Worm (Caenorhabditis elegans): ENCODE results near the gene K08H10.6.

K08H10.6 gene

ce11 chrV:9995791-9996190, at the start of gene K08H10.6:
Gene K08H10.6, minus strand, starts transcription at chrV:9995891.
- no peak for TF ChIP-seq unc-42 (tag; optimal IDR thresholded peaks at IDR 0.05)
- no peak for TF ChIP-seq ceh-9 (tag; optimal IDR thresholded peaks at IDR 0.05)
- TF ChIP-seq odd-2 (tag; optimal IDR thresholded peaks at IDR 0.05) = no peak
- no peak for TF ChIP-seq sox-2 (GFP tag; IDR thresholded peaks at IDR 0.05)
- no peak for TF ChIP-seq elt-2 (tag; optimal IDR thresholded peaks at IDR 0.05)
- TF ChIP-seq ets-4 (tag; optimal IDR thresholded peaks at IDR 0.05) = no peak
- no peak for TF ChIP-seq lim-6 (tag; optimal IDR thresholded peaks at IDR 0.05)
- no peak for TF ChIP-seq ahr-1 (tag; optimal IDR thresholded peaks at IDR 0.05)
- TF ChIP-seq ceh-24 (tag; optimal IDR thresholded peaks at IDR 0.05) = no peak
- TF ChIP-seq rnt-1 (tag; optimal IDR thresholded peaks at IDR 0.05) = no peak
- TF ChIP-seq tbx-7 (tag; optimal IDR thresholded peaks at IDR 0.05) = no peak
- no peak for TF ChIP-seq tbx-2 (tag; optimal IDR thresholded peaks at IDR 0.05)
- TF ChIP-seq syd-9 (tag; optimal IDR thresholded peaks at IDR 0.05) = no peak
- no peak for TF ChIP-seq fkh-6 (tag; optimal IDR thresholded peaks at IDR 0.05)
- no peak for TF ChIP-seq pros-1 (tag; optimal IDR thresholded peaks at IDR 0.05)
- TF ChIP-seq npax-4 (tag; optimal IDR thresholded peaks at IDR 0.05) = no peak
- no peak for TF ChIP-seq eyg-1 (tag; optimal IDR thresholded peaks at IDR 0.05)
- no peak for TF ChIP-seq ceh-45 (GFP tag; IDR thresholded peaks at IDR 0.05)

- TF ChIP-seq fkh-10 (GFP tag; optimal IDR thresholded peaks at IDR 0.05) (no peak), F13H6.1 (tag; optimal IDR thresholded peaks at IDR 0.05) (no peak), ceh-19 (GFP tag; optimal IDR thresholded peaks at IDR 0.05) (peak; percentile 58), ceh-34 (tag; optimal IDR thresholded peaks at IDR 0.05) (peak; percentile 68), mec-3 (tag; optimal IDR thresholded peaks at IDR 0.05; ENCODE audit: borderline replicate concordance) (no peak)
Observed at ce11 chrV:10044735-10045134, 49.0 kb upstream of the K08H10.6 start.

- no peak for TF ChIP-seq ttx-3 (tag; optimal IDR thresholded peaks at IDR 0.05)
- peak; percentile 62 for TF ChIP-seq ceh-18 (tag; optimal IDR thresholded peaks at IDR 0.05)
Observed at ce11 chrV:10043234-10043796, 47.6 kb upstream of the K08H10.6 start, which contains the start of gene T06E8.8. Gene T06E8.8, plus strand, starts transcription at chrV:10043746.

DNA sequence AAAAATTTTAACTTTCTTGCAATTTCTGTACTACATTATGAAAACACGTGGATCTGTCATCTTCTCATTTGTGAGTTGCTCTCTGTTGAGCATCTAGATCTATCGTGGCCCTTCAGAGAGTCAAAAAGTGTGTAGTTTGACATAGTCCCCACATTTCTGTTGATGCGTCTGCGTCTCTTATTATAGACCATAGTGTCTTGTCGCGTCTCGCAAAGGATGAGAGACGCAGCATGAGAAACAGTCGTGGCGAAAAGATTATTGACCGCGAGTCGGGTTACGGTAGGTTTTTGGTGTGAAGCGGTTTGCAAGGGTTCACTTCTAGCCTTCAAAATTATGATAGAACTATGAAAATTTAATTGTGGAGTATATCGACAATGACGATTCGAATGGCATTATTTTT, 46.6 kb upstream of the K08H10.6 start:
- TF ChIP-seq C38D4.7 (GFP tag; optimal IDR thresholded peaks at IDR 0.05) (no peak), T23F11.4 (GFP tag; optimal IDR thresholded peaks at IDR 0.05) (no peak), ceh-6 (GFP tag; optimal IDR thresholded peaks at IDR 0.05) (no peak), odd-2 (tag; optimal IDR thresholded peaks at IDR 0.05) (no peak), C08G9.2 (tag; optimal IDR thresholded peaks at IDR 0.05) (no peak), pros-1 (tag; optimal IDR thresholded peaks at IDR 0.05) (peak; percentile 10), hlh-15 (tag; optimal IDR thresholded peaks at IDR 0.05) (no peak), eyg-1 (tag; optimal IDR thresholded peaks at IDR 0.05) (no peak), ceh-34 (tag; optimal IDR thresholded peaks at IDR 0.05) (peak; percentile 57), ceh-45 (GFP tag; IDR thresholded peaks at IDR 0.05) (no peak), ceh-18 (tag; optimal IDR thresholded peaks at IDR 0.05) (peak; percentile 16), ceh-9 (tag; optimal IDR thresholded peaks at IDR 0.05) (no peak), zip-5 (tag; optimal IDR thresholded peaks at IDR 0.05) (no peak), madf-2 (tag; optimal IDR thresholded peaks at IDR 0.05) (no peak), ets-4 (tag; optimal IDR thresholded peaks at IDR 0.05) (no peak), unc-42 (tag; optimal IDR thresholded peaks at IDR 0.05) (peak; percentile 25), tbx-2 (tag; optimal IDR thresholded peaks at IDR 0.05) (peak; percentile 48), pax-1 (tag; optimal IDR thresholded peaks at IDR 0.05) (peak; percentile 32), hlh-30 (tag; optimal IDR thresholded peaks at IDR 0.05; ENCODE audit: insufficient read depth) (peak; percentile 50), nfya-1 (tag; optimal IDR thresholded peaks at IDR 0.05) (peak; percentile 84), tbx-7 (tag; optimal IDR thresholded peaks at IDR 0.05) (no peak), K09A11.1 (tag; optimal IDR thresholded peaks at IDR 0.05; ENCODE audit: insufficient read depth) (peak; percentile 4), pha-2 (tag; optimal IDR thresholded peaks at IDR 0.05) (no peak), dmd-4 (tag; optimal IDR thresholded peaks at IDR 0.05; ENCODE audit: borderline replicate concordance) (no peak), unc-3 (GFP tag; conservative IDR thresholded peaks at IDR 0.05) (no peak), unc-3 (tag; optimal IDR thresholded peaks at IDR 0.05) (no peak), ceh-31 (tag; optimal IDR thresholded peaks at IDR 0.05) (peak; percentile 72), lin-11 (tag; optimal IDR thresholded peaks at IDR 0.05) (no peak), elt-2 (tag; optimal IDR thresholded peaks at IDR 0.05) (no peak), Y22D7AL.16 (tag; optimal IDR thresholded peaks at IDR 0.05) (no peak), ceh-48 (tag; optimal IDR thresholded peaks at IDR 0.05) (peak; percentile 63), unc-55 (GFP tag; optimal IDR thresholded peaks at IDR 0.05) (peak; percentile 90)

Data from whole organism, late embryonic.